Fruit fly (Drosophila melanogaster): ENCODE results near the gene Prp6.

The Prp6 gene

DNA sequence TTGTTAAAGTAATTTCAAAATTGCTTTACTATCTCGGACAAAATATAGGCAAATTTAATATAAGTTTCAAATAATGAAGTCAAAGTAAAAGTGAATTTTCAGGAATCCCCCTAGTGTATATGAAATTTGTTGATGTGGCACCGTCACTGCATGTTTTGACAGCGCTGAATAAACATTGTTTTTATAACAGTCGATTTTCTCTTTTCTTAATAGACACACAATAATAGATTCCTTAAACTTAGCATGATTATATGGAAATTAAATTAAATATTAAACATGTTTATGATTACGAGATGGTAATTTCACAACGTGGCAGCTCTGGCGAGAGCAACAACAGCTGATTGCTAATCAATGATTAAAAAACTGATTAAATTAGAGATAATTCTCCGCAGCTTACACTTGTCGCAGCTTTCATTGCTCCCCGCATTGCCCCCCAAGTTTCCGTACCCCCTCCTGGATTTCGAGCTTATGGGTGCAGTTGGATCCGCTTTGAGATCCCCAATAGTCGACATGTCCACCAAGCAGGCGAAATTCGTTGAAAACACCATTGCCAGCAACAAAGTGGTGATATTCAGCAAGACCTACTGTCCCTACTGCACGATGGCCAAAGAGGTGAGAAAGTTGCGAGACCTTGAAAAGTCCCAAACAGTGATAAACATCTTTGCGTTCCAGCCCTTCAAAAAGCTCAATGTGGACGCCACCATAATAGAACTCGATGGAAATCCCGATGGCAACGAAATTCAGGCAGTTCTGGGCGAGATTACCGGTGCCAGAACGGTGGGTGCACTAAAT, 35.9 kb upstream of the Prp6 start, which contains the start of gene Grx1 (continued):
- TF ChIP-seq salm (tag; optimal IDR thresholded peaks at IDR 0.05) (no peak), exex (tag; optimal IDR thresholded peaks at IDR 0.05) (peak; percentile 58), HLH4C (GFP tag; IDR thresholded peaks at IDR 0.05; ENCODE audit: partially characterized antibody) (no peak), CG9797 (GFP tag; optimal IDR thresholded peaks at IDR 0.05) (no peak), CG10462 (GFP tag; optimal IDR thresholded peaks at IDR 0.05) (no peak), CG30020 (tag; optimal IDR thresholded peaks at IDR 0.05) (peak; percentile 61), CG9817 (tag; optimal IDR thresholded peaks at IDR 0.05) (peak; percentile 48), dm (GFP tag; optimal IDR thresholded peaks at IDR 0.05) (peak; percentile 40), Atf6 (GFP tag; IDR thresholded peaks at IDR 0.05) (no peak), CG8359 (GFP tag; optimal IDR thresholded peaks at IDR 0.05; ENCODE audit: borderline replicate concordance) (no peak), dmrt11E (tag; optimal IDR thresholded peaks at IDR 0.05) (peak; percentile 53), Dp (GFP tag; optimal IDR thresholded peaks at IDR 0.05) (peak; percentile 18), pros (GFP tag; optimal IDR thresholded peaks at IDR 0.05) (no peak), jigr1 (GFP tag; IDR thresholded peaks at IDR 0.05) (no peak), trh (GFP tag; optimal IDR thresholded peaks at IDR 0.05) (no peak), CG2202 (tag; optimal IDR thresholded peaks at IDR 0.05) (peak; percentile 36), Rfx (GFP tag; IDR thresholded peaks at IDR 0.05) (peak; percentile 53), CG4707 (GFP tag; optimal IDR thresholded peaks at IDR 0.05) (no peak), sima (GFP tag; optimal IDR thresholded peaks at IDR 0.05) (no peak), caup (GFP tag; optimal IDR thresholded peaks at IDR 0.05; ENCODE audit: severe bottlenecking) (peak; percentile 47), sr (GFP tag; IDR thresholded peaks at IDR 0.05) (no peak), seq (GFP tag; IDR thresholded peaks at IDR 0.05) (no peak), CG18262 (tag; optimal IDR thresholded peaks at IDR 0.05) (peak; percentile 61), CG7271 (tag; optimal IDR thresholded peaks at IDR 0.05) (no peak), CG4282 (GFP tag; optimal IDR thresholded peaks at IDR 0.05) (peak; percentile 10), Gsc (GFP tag; IDR thresholded peaks at IDR 0.05) (no peak), CG13775 (GFP tag; optimal IDR thresholded peaks at IDR 0.05) (peak; percentile 53), CG2120 (GFP tag; optimal IDR thresholded peaks at IDR 0.05) (peak; percentile 68), CG17568 (GFP tag; optimal IDR thresholded peaks at IDR 0.05) (peak; percentile 60), Lim3 (GFP tag; IDR thresholded peaks at IDR 0.05) (no peak), ash1 (GFP tag; optimal IDR thresholded peaks at IDR 0.05) (no peak), CG18599 (GFP tag; optimal IDR thresholded peaks at IDR 0.05) (peak; percentile 52), kni (GFP tag; optimal IDR thresholded peaks at IDR 0.05) (no peak), Oli (tag; optimal IDR thresholded peaks at IDR 0.05) (peak; percentile 22), CG12769 (tag; optimal IDR thresholded peaks at IDR 0.05) (peak; percentile 6), Mrtf (GFP tag; IDR thresholded peaks at IDR 0.05) (no peak), Fer1 (GFP tag; optimal IDR thresholded peaks at IDR 0.05) (peak; percentile 39), tgo (GFP tag; IDR thresholded peaks at IDR 0.05) (peak; percentile 26; the same call in 1 of the 3 replicates), D19A (tag; optimal IDR thresholded peaks at IDR 0.05) (peak; percentile 71), TFAM (GFP tag; optimal IDR thresholded peaks at IDR 0.05) (no peak), Dfd (GFP tag; optimal IDR thresholded peaks at IDR 0.05) (no peak), zfh2 (GFP tag; optimal IDR thresholded peaks at IDR 0.05) (peak; percentile 23), emc (GFP tag; optimal IDR thresholded peaks at IDR 0.05) (no peak), fd96Cb (tag; optimal IDR thresholded peaks at IDR 0.05) (peak; percentile 32), Ravus (GFP tag; IDR thresholded peaks at IDR 0.05) (no peak), inv (GFP tag; IDR thresholded peaks at IDR 0.05; ENCODE audit: partially characterized antibody) (no peak), Adf1 (GFP tag; IDR thresholded peaks at IDR 0.05) (no peak; the same call in 1 of the 2 replicates), pfk (GFP tag; optimal IDR thresholded peaks at IDR 0.05) (no peak), lmd (GFP tag; IDR thresholded peaks at IDR 0.05) (0 out of 2 replicates have a peak, but pooled peaks have one; percentile 22)

All from whole organism, embryonic.